Fruit fly (Drosophila melanogaster) whole organism, embryonic: ENCODE data around the gene CG15153.
A peak's percentile ranks its signal among the peaks of the same experiment; 100 is the strongest.

Experiments used
- Antp ChIP-seq: fragments of 200-800 bp; sonication (Bioruptor generic); optimal IDR thresholded peaks from 3 replicates; lab custom pipeline; 2016; ENCODE audit warnings: missing biosample characterization, missing genetic modification characterization
- Atf6 ChIP-seq: fragments of 200-800 bp; sonication (Bioruptor generic); IDR thresholded peaks from 2 replicates; pipeline ENCODE4 v1.3.6; 2022; ENCODE audit warnings: missing biosample characterization, missing genetic modification characterization
- CG10462 ChIP-seq: fragments of 200-800 bp; sonication (Bioruptor generic); optimal IDR thresholded peaks from 2 replicates; lab custom pipeline; 2016; ENCODE audit warnings: missing biosample characterization, missing genetic modification characterization
- CG10979 ChIP-seq: fragments of 200-800 bp; sonication (Bioruptor generic); optimal IDR thresholded peaks from 2 replicates; lab custom pipeline; 2018; ENCODE audit warnings: missing biosample characterization, mild to moderate bottlenecking, missing genetic modification characterization, moderate library complexity
- CG12769 ChIP-seq: fragments of 200-800 bp; sonication (Bioruptor generic); optimal IDR thresholded peaks from 2 replicates; lab custom pipeline; 2019; ENCODE audit warnings: missing biosample characterization, mild to moderate bottlenecking, missing genetic modification characterization, moderate library complexity
- CG15514 ChIP-seq: fragments of 200-800 bp; sonication (Bioruptor generic); optimal IDR thresholded peaks from 3 replicates; lab custom pipeline; 2017; ENCODE audit warnings: missing biosample characterization, missing genetic modification characterization, mild to moderate bottlenecking, moderate library complexity, missing genetic modification reagents
- CG16863 ChIP-seq: fragments of 200-800 bp; sonication (Bioruptor generic); optimal IDR thresholded peaks from 3 replicates; lab custom pipeline; 2016; ENCODE audit warnings: missing biosample characterization, missing genetic modification characterization
- CG17568 ChIP-seq: fragments of 200-800 bp; sonication (Bioruptor generic); optimal IDR thresholded peaks from 2 replicates; lab custom pipeline; 2018; ENCODE audit warnings: missing biosample characterization, mild to moderate bottlenecking, missing genetic modification characterization, moderate library complexity
- CG2678 ChIP-seq: fragments of 200-800 bp; sonication (Bioruptor generic); optimal IDR thresholded peaks from 3 replicates; lab custom pipeline; 2019; ENCODE audit warnings: missing biosample characterization, mild to moderate bottlenecking, missing genetic modification characterization, moderate library complexity
- CG2875 ChIP-seq: fragments of 200-800 bp; sonication (Bioruptor generic); optimal IDR thresholded peaks from 2 replicates; lab custom pipeline; 2017; ENCODE audit warnings: missing biosample characterization, mild to moderate bottlenecking, missing genetic modification characterization, missing genetic modification reagents
- CG30020 ChIP-seq: fragments of 200-800 bp; optimal IDR thresholded peaks from 2 replicates; lab custom pipeline; 2019; ENCODE audit warnings: missing biosample characterization, mild to moderate bottlenecking, missing genetic modification characterization, moderate library complexity
- CG33213 ChIP-seq: fragments of 200-800 bp; sonication (Bioruptor generic); optimal IDR thresholded peaks from 3 replicates; lab custom pipeline; 2016; ENCODE audit warnings: missing biosample characterization, missing genetic modification characterization
- CG42726 ChIP-seq: fragments of 200-800 bp; sonication (Bioruptor generic); IDR thresholded peaks from 2 replicates; pipeline ENCODE4 v1.3.6; 2022; ENCODE audit warnings: missing biosample characterization, missing genetic modification characterization; ENCODE audit not compliant: partially characterized antibody
- CG6272 ChIP-seq: fragments of 200-800 bp; sonication (Bioruptor generic); IDR thresholded peaks from 2 replicates; pipeline ENCODE4 v1.3.6; 2022; ENCODE audit warnings: missing biosample characterization, missing genetic modification characterization
- CG8765 ChIP-seq: fragments of 200-800 bp; sonication (Bioruptor generic); IDR thresholded peaks from 2 replicates; pipeline ENCODE4 v1.3.6; 2022; ENCODE audit warnings: missing biosample characterization, missing genetic modification characterization
- CG9609 ChIP-seq: fragments of 200-800 bp; sonication (Bioruptor generic); optimal IDR thresholded peaks from 3 replicates; lab custom pipeline; 2016; ENCODE audit warnings: missing biosample characterization, missing genetic modification characterization
- Dfd ChIP-seq, 2 experiments: fragments of >200 bp; optimal IDR thresholded peaks; 2 replicates each; lab custom pipeline; 2017; ENCODE audit warnings: missing biosample characterization in 2 of 2, missing genetic modification characterization in 2 of 2
- Gug ChIP-seq: fragments of 200-800 bp; sonication (Bioruptor generic); IDR thresholded peaks from 4 replicates; pipeline ENCODE4 v1.3.6; 2022; ENCODE audit warnings: missing biosample characterization, missing genetic modification characterization
- HHEX ChIP-seq: fragments of 200-800 bp; sonication (Bioruptor generic); optimal IDR thresholded peaks from 3 replicates; lab custom pipeline; 2017; ENCODE audit warnings: missing biosample characterization, mild to moderate bottlenecking, missing genetic modification characterization, missing genetic modification reagents
- Hand ChIP-seq: fragments of 200-800 bp; sonication (Bioruptor generic); optimal IDR thresholded peaks from 2 replicates; lab custom pipeline; 2017; ENCODE audit warnings: mild to moderate bottlenecking, missing biosample characterization, missing genetic modification reagents, missing genetic modification characterization
- Hsf ChIP-seq: fragments of 200-800 bp; sonication (Bioruptor generic); optimal IDR thresholded peaks from 3 replicates; lab custom pipeline; 2016; ENCODE audit warnings: missing biosample characterization, missing genetic modification characterization
- Med ChIP-seq: fragments of 200-800 bp; sonication (Bioruptor generic); peaks from one replicate; lab custom pipeline; 2016; ENCODE audit warnings: missing biosample characterization, missing genetic modification characterization, mild to moderate bottlenecking, inconsistent platforms, moderate library complexity
- NFAT ChIP-seq: fragments of 200-800 bp; sonication (Bioruptor generic); IDR thresholded peaks from 2 replicates; pipeline ENCODE4 v1.3.6; 2022; ENCODE audit warnings: missing biosample characterization, missing genetic modification characterization
- NfI ChIP-seq: fragments of 200-800 bp; sonication (Bioruptor generic); optimal IDR thresholded peaks from 3 replicates; lab custom pipeline; 2018; ENCODE audit warnings: missing biosample characterization, mild to moderate bottlenecking, missing genetic modification characterization, moderate library complexity
- Rfx ChIP-seq: fragments of 200-800 bp; sonication (Bioruptor generic); IDR thresholded peaks from 2 replicates; pipeline ENCODE4 v1.3.6; 2022; ENCODE audit warnings: missing biosample characterization, missing genetic modification characterization
- Trl ChIP-seq, 3 experiments: fragments of >200 bp in 2 of 3; fragments of 200-800 bp in 1 of 3; sonication (Bioruptor generic) in 1 of 3; optimal IDR thresholded peaks; 2 replicates in 1 of 3; 3 replicates in 2 of 3; lab custom pipeline; 2016 to 2017; ENCODE audit warnings: missing biosample characterization in 1 of 3, missing genetic modification characterization in 1 of 3
- Xrp1 ChIP-seq: fragments of 200-800 bp; sonication (Bioruptor generic); IDR thresholded peaks from 2 replicates; pipeline ENCODE4 v1.3.6; 2022; ENCODE audit warnings: missing biosample characterization, missing genetic modification characterization
- ara ChIP-seq: fragments of 200-800 bp; sonication (Bioruptor generic); IDR thresholded peaks from 2 replicates; pipeline ENCODE4 v1.3.6; 2022; ENCODE audit warnings: missing biosample characterization, missing genetic modification characterization
- ash1 ChIP-seq: fragments of 200-800 bp; sonication (Bioruptor generic); optimal IDR thresholded peaks from 2 replicates; lab custom pipeline; 2018; ENCODE audit warnings: missing biosample characterization, mild to moderate bottlenecking, missing genetic modification characterization
- bsh ChIP-seq, 2 experiments: fragments of 200-800 bp; sonication (Bioruptor generic); optimal IDR thresholded peaks; 2 replicates each; lab custom pipeline; 2017 to 2018; ENCODE audit warnings: mild to moderate bottlenecking in 2 of 2, missing biosample characterization in 2 of 2, missing genetic modification characterization in 2 of 2, moderate library complexity in 1 of 2
- cato ChIP-seq: fragments of 200-800 bp; sonication (Bioruptor generic); optimal IDR thresholded peaks from 2 replicates; lab custom pipeline; 2016; ENCODE audit warnings: missing biosample characterization, missing genetic modification characterization, borderline replicate concordance
- cwo ChIP-seq: fragments of 200-800 bp; sonication (Bioruptor generic); optimal IDR thresholded peaks from 3 replicates; lab custom pipeline; 2017; ENCODE audit warnings: missing biosample characterization, missing genetic modification characterization, mild to moderate bottlenecking, moderate library complexity, missing genetic modification reagents
- dan ChIP-seq: fragments of 200-800 bp; sonication (Bioruptor generic); IDR thresholded peaks from 2 replicates; pipeline ENCODE4 v1.3.6; 2022; ENCODE audit warnings: missing biosample characterization, missing genetic modification characterization
- exex ChIP-seq: fragments of 200-800 bp; sonication (Bioruptor generic); optimal IDR thresholded peaks from 4 replicates; lab custom pipeline; 2018; ENCODE audit warnings: missing biosample characterization, mild to moderate bottlenecking, missing genetic modification characterization, moderate library complexity
- ftz-f1 ChIP-seq: fragments of 200-800 bp; sonication (Bioruptor generic); optimal IDR thresholded peaks from 2 replicates; lab custom pipeline; 2016; ENCODE audit warnings: missing biosample characterization, missing genetic modification characterization
- gro ChIP-seq: fragments of 200-800 bp; sonication (Bioruptor generic); optimal IDR thresholded peaks from 2 replicates; lab custom pipeline; 2016; ENCODE audit warnings: missing biosample characterization, missing genetic modification characterization
- knrl ChIP-seq: fragments of 200-800 bp; sonication (Bioruptor generic); IDR thresholded peaks from 3 replicates; pipeline ENCODE4 v1.3.6; 2022; ENCODE audit warnings: missing biosample characterization, missing genetic modification characterization; ENCODE audit not compliant: partially characterized antibody
- nau ChIP-seq: fragments of 200-800 bp; sonication (Bioruptor generic); optimal IDR thresholded peaks from 3 replicates; lab custom pipeline; 2017; ENCODE audit warnings: missing biosample characterization, mild to moderate bottlenecking, missing genetic modification characterization, missing genetic modification reagents
- nmo ChIP-seq: fragments of 200-800 bp; sonication (Bioruptor generic); optimal IDR thresholded peaks from 2 replicates; lab custom pipeline; 2018; ENCODE audit warnings: missing biosample characterization, mild to moderate bottlenecking, missing genetic modification characterization, moderate library complexity
- otp ChIP-seq: fragments of 200-800 bp; sonication (Bioruptor generic); IDR thresholded peaks from 3 replicates; pipeline ENCODE4, ENCODE4 v1.3.6; 2022; ENCODE audit warnings: missing biosample characterization, missing genetic modification characterization
- prd ChIP-seq, 3 experiments: fragments of >200 bp in 2 of 3; fragments of 200-800 bp in 1 of 3; sonication (Bioruptor generic) in 1 of 3; optimal IDR thresholded peaks in 2 of 3; IDR thresholded peaks in 1 of 3; 2 replicates in 2 of 3; 3 replicates in 1 of 3; pipeline versions ENCODE4 v1.3.6 to Lab custom; 2017 to 2022; ENCODE audit warnings: missing biosample characterization in 1 of 3, missing genetic modification characterization in 1 of 3
- sc ChIP-seq, 3 experiments: fragments of >200 bp in 2 of 3; fragments of 200-800 bp in 1 of 3; sonication (Bioruptor generic) in 1 of 3; optimal IDR thresholded peaks; 2 replicates in 2 of 3; 3 replicates in 1 of 3; lab custom pipeline; 2017; ENCODE audit warnings: mild to moderate bottlenecking in 1 of 3, missing biosample characterization in 1 of 3, missing genetic modification characterization in 1 of 3, missing genetic modification reagents in 1 of 3
- sd ChIP-seq: fragments of 200-800 bp; sonication (Bioruptor generic); optimal IDR thresholded peaks from 3 replicates; lab custom pipeline; 2018; ENCODE audit warnings: missing biosample characterization, mild to moderate bottlenecking, missing genetic modification characterization, moderate library complexity
- sna ChIP-seq: fragments of 200-800 bp; sonication (Bioruptor generic); IDR thresholded peaks from 2 replicates; pipeline ENCODE4 v1.3.6; 2022; ENCODE audit warnings: missing biosample characterization, missing genetic modification characterization; ENCODE audit not compliant: partially characterized antibody
- sr ChIP-seq: fragments of 200-800 bp; sonication (Bioruptor generic); IDR thresholded peaks from 3 replicates; pipeline ENCODE4 v1.3.6; 2022; ENCODE audit warnings: missing biosample characterization, missing genetic modification characterization
- tx ChIP-seq: fragments of 200-800 bp; sonication (Bioruptor generic); optimal IDR thresholded peaks from 2 replicates; lab custom pipeline; 2016; ENCODE audit warnings: missing biosample characterization, missing genetic modification characterization

CG15153 gene

dm6 chr2L:18137591-18138247 lies 45.7 kb upstream of the CG15153 start, which contains the start of gene kel (continued):
- TF ChIP-seq ash1 (GFP tag; lab: Kevin White, UChicago) (no peak), nau (peak; percentile 67), CG42726 (GFP tag; lab: Robert Waterston, UW) (peak; percentile 50; the same call in 1 of the 2 replicates), sna (peak; percentile 59; the same call in 1 of the 2 replicates), CG12769 (tag; lab: Kevin White, UChicago) (peak; percentile 53), CG8765 (GFP tag; lab: Robert Waterston, UW) (no peak), sc (optimal IDR thresholded peaks at IDR 0.05; lab: Kevin White, UChicago) (no peak), sc (GFP tag; optimal IDR thresholded peaks at IDR 0.05; lab: Kevin White, UChicago) (no peak), gro (peak; percentile 81), sd (tag; lab: Kevin White, UChicago) (no peak), tx (no peak), CG17568 (peak; percentile 60), CG15514 (GFP tag; lab: Kevin White, UChicago) (peak; percentile 90), NFAT (GFP tag; lab: Robert Waterston, UW) (peak; percentile 59), CG33213 (GFP tag; lab: Kevin White, UChicago) (peak; percentile 61), exex (tag; lab: Kevin White, UChicago) (no peak), otp (peak; percentile 68; the same call in 1 of the 3 replicates), Hsf (GFP tag; lab: Kevin White, UChicago) (peak; percentile 47), Atf6 (GFP tag; lab: Robert Waterston, UW) (0 out of 2 replicates have a peak, but pooled peaks have one; percentile 36), Dfd (GFP tag; optimal IDR thresholded peaks at IDR 0.05; lab: Kevin White, UChicago) (no peak), ara (GFP tag; lab: Robert Waterston, UW) (0 out of 2 replicates have a peak, but pooled peaks have one; percentile 12), Trl (optimal IDR thresholded peaks at IDR 0.05; lab: Kevin White, UChicago) (no peak), Trl (GFP tag; optimal IDR thresholded peaks at IDR 0.05; lab: Kevin White, UChicago) (peak; percentile 29), CG10462 (no peak), CG2678 (tag; lab: Kevin White, UChicago) (peak; percentile 31), ftz-f1 (GFP tag; lab: Kevin White, UChicago) (peak; percentile 11), dan (GFP tag; lab: Robert Waterston, UW) (no peak), NfI (GFP tag; lab: Kevin White, UChicago) (peak; percentile 40), Gug (no peak; the same call in 3 of the 4 replicates), nmo (GFP tag; lab: Kevin White, UChicago) (peak; percentile 59), CG6272 (GFP tag; lab: Robert Waterston, UW) (no peak), CG2875 (GFP tag; lab: Kevin White, UChicago) (peak; percentile 33), knrl (peak; percentile 76), sr (GFP tag; lab: Robert Waterston, UW) (0 out of 3 replicates have a peak, but pooled peaks have one; percentile 9), bsh (GFP tag; optimal IDR thresholded peaks at IDR 0.05; lab: Kevin White, UChicago) (peak in 1 of 2 experiments; percentile 33), cato (GFP tag; lab: Kevin White, UChicago) (no peak), CG10979 (peak; percentile 50), Med (GFP tag; lab: Kevin White, UChicago) (peak; percentile 93), HHEX (GFP tag; lab: Kevin White, UChicago) (peak; percentile 59), Rfx (peak; percentile 61), prd (optimal IDR thresholded peaks at IDR 0.05; lab: Kevin White, UChicago) (no peak), prd (GFP tag; IDR thresholded peaks at IDR 0.05; lab: Robert Waterston, UW) (peak; percentile 23; the same call in 1 of the 3 replicates), CG16863 (GFP tag; lab: Kevin White, UChicago) (peak; percentile 5), CG9609 (GFP tag; lab: Kevin White, UChicago) (no peak), CG30020 (tag; lab: Kevin White, UChicago) (peak; percentile 84), Xrp1 (0 out of 2 replicates have a peak, but pooled peaks have one; percentile 9), Antp (GFP tag; lab: Kevin White, UChicago) (no peak), cwo (GFP tag; lab: Kevin White, UChicago) (peak; percentile 6), Hand (GFP tag; lab: Kevin White, UChicago) (peak; percentile 71)
